Fruit fly (Drosophila melanogaster) whole organism, embryonic: Measurements from ENCODE around the gene Max.

ENCODE experiments used
- Bdp1 ChIP-seq: fragments of 200-800 bp; sonication (Bioruptor generic); optimal IDR thresholded peaks from 3 replicates; lab custom pipeline; 2016; ENCODE audit warnings: missing biosample characterization, missing genetic modification characterization
- CG12071 ChIP-seq: fragments of 200-800 bp; sonication (Bioruptor generic); optimal IDR thresholded peaks from 3 replicates; lab custom pipeline; 2018; ENCODE audit warnings: missing biosample characterization, mild to moderate bottlenecking, missing genetic modification characterization
- CG12155 ChIP-seq: fragments of 200-800 bp; sonication (Bioruptor generic); optimal IDR thresholded peaks from 3 replicates; lab custom pipeline; 2016; ENCODE audit warnings: missing biosample characterization, missing genetic modification characterization
- CG12299 ChIP-seq: fragments of 200-800 bp; sonication (Bioruptor generic); optimal IDR thresholded peaks from 2 replicates; lab custom pipeline; 2018; ENCODE audit warnings: missing biosample characterization, mild to moderate bottlenecking, missing genetic modification characterization
- CG12769 ChIP-seq: fragments of 200-800 bp; sonication (Bioruptor generic); optimal IDR thresholded peaks from 2 replicates; lab custom pipeline; 2019; ENCODE audit warnings: missing biosample characterization, mild to moderate bottlenecking, missing genetic modification characterization, moderate library complexity
- CG14014 ChIP-seq: fragments of 200-800 bp; sonication (Bioruptor generic); IDR thresholded peaks from 2 replicates; pipeline ENCODE4 v1.3.6; 2022; ENCODE audit warnings: missing biosample characterization, missing genetic modification characterization
- CG14050 ChIP-seq: fragments of 200-800 bp; sonication (Bioruptor generic); IDR thresholded peaks from 3 replicates; pipeline ENCODE4 v1.3.6; 2022; ENCODE audit warnings: missing biosample characterization, missing genetic modification characterization
- CG1792 ChIP-seq: fragments of 200-800 bp; sonication (Bioruptor generic); optimal IDR thresholded peaks from 2 replicates; lab custom pipeline; 2016; ENCODE audit warnings: missing biosample characterization, missing genetic modification characterization
- CG30403 ChIP-seq: fragments of 200-800 bp; sonication (Bioruptor generic); optimal IDR thresholded peaks from 3 replicates; lab custom pipeline; 2016; ENCODE audit warnings: missing biosample characterization, missing genetic modification characterization
- CG3163 ChIP-seq: fragments of 200-800 bp; sonication (Bioruptor generic); optimal IDR thresholded peaks from 3 replicates; lab custom pipeline; 2016; ENCODE audit warnings: missing biosample characterization, missing genetic modification characterization
- CG32532 ChIP-seq: fragments of 200-800 bp; sonication (Bioruptor generic); IDR thresholded peaks from 2 replicates; pipeline ENCODE4 v1.3.6; 2022; ENCODE audit warnings: missing biosample characterization, missing genetic modification characterization
- CG3847 ChIP-seq: fragments of 200-800 bp; sonication (Bioruptor generic); IDR thresholded peaks from 2 replicates; pipeline ENCODE4 v1.3.6; 2022; ENCODE audit warnings: missing biosample characterization, missing genetic modification characterization
- CG4360 ChIP-seq: fragments of 200-800 bp; sonication (Bioruptor generic); IDR thresholded peaks from 2 replicates; pipeline ENCODE4 v1.3.6; 2022; ENCODE audit warnings: missing biosample characterization, missing genetic modification characterization
- CG4617 ChIP-seq: fragments of 200-800 bp; sonication (Bioruptor generic); optimal IDR thresholded peaks from 3 replicates; lab custom pipeline; 2016; ENCODE audit warnings: missing biosample characterization, missing genetic modification characterization, borderline replicate concordance
- CG5245 ChIP-seq: fragments of 200-800 bp; sonication (Bioruptor generic); optimal IDR thresholded peaks from 3 replicates; lab custom pipeline; 2016; ENCODE audit warnings: missing biosample characterization, missing genetic modification characterization
- CG6254 ChIP-seq: fragments of 200-800 bp; sonication (Bioruptor generic); optimal IDR thresholded peaks from 3 replicates; lab custom pipeline; 2017; ENCODE audit warnings: mild to moderate bottlenecking, missing biosample characterization, missing genetic modification reagents, missing genetic modification characterization
- CG7271 ChIP-seq: fragments of 200-800 bp; sonication (Bioruptor generic); optimal IDR thresholded peaks from 2 replicates; lab custom pipeline; 2018; ENCODE audit warnings: missing biosample characterization, mild to moderate bottlenecking, missing genetic modification characterization, moderate library complexity
- CG7372 ChIP-seq: fragments of 200-800 bp; sonication (Bioruptor generic); IDR thresholded peaks from 2 replicates; pipeline ENCODE4 v1.3.6; 2022; ENCODE audit warnings: missing biosample characterization, missing genetic modification characterization
- CG7987 ChIP-seq: fragments of 200-800 bp; sonication (Bioruptor generic); optimal IDR thresholded peaks from 2 replicates; lab custom pipeline; 2018; ENCODE audit warnings: missing biosample characterization, mild to moderate bottlenecking, missing genetic modification characterization, moderate library complexity
- CrebB ChIP-seq: fragments of 200-800 bp; sonication (Bioruptor generic); optimal IDR thresholded peaks from 3 replicates; lab custom pipeline; 2018; ENCODE audit warnings: missing biosample characterization, mild to moderate bottlenecking, missing genetic modification characterization
- Dip2 ChIP-seq: fragments of 200-800 bp; sonication (Bioruptor generic); IDR thresholded peaks from 2 replicates; pipeline ENCODE4 v1.3.6; 2022; ENCODE audit warnings: missing biosample characterization, missing genetic modification characterization
- Doc3 ChIP-seq: fragments of 200-800 bp; sonication (Bioruptor generic); IDR thresholded peaks from 3 replicates; pipeline ENCODE4 v1.3.6; 2022; ENCODE audit warnings: missing biosample characterization, missing genetic modification characterization; ENCODE audit not compliant: partially characterized antibody
- E2f1 ChIP-seq: fragments of 200-800 bp; sonication (Bioruptor generic); IDR thresholded peaks from 2 replicates; pipeline ENCODE4 v1.3.6; 2022; ENCODE audit warnings: missing biosample characterization, missing genetic modification characterization
- H2.0 ChIP-seq: fragments of 200-800 bp; sonication (Bioruptor generic); IDR thresholded peaks from 2 replicates; pipeline ENCODE4 v1.3.6; 2022; ENCODE audit warnings: missing biosample characterization, missing genetic modification characterization
- Hmr ChIP-seq: fragments of 200-800 bp; sonication (Bioruptor generic); optimal IDR thresholded peaks from 3 replicates; lab custom pipeline; 2017; ENCODE audit warnings: mild to moderate bottlenecking, missing biosample characterization, missing genetic modification reagents, missing genetic modification characterization
- Hr51 ChIP-seq, 2 experiments: fragments of 200-800 bp; sonication (Bioruptor generic); optimal IDR thresholded peaks; 2 replicates in 1 of 2; 3 replicates in 1 of 2; lab custom pipeline; 2016 to 2018; ENCODE audit warnings: missing biosample characterization in 2 of 2, missing genetic modification characterization in 2 of 2, mild to moderate bottlenecking in 1 of 2, moderate library complexity in 1 of 2
- Hr78 ChIP-seq, 2 experiments: fragments of 200-800 bp in 1 of 2; fragments of >200 bp in 1 of 2; sonication (Bioruptor generic) in 1 of 2; optimal IDR thresholded peaks; 2 replicates each; lab custom pipeline; 2017 to 2019; ENCODE audit warnings: missing biosample characterization in 2 of 2, missing genetic modification characterization in 2 of 2, mild to moderate bottlenecking in 1 of 2, moderate library complexity in 1 of 2
- Opbp ChIP-seq: fragments of 200-800 bp; sonication (Bioruptor generic); IDR thresholded peaks from 3 replicates; pipeline ENCODE4 v1.3.6; 2022; ENCODE audit warnings: missing biosample characterization, missing genetic modification characterization; ENCODE audit not compliant: partially characterized antibody
- Optix ChIP-seq: fragments of 200-800 bp; sonication (Bioruptor generic); IDR thresholded peaks from 3 replicates; pipeline ENCODE4 v1.3.6; 2022; ENCODE audit warnings: missing biosample characterization, missing genetic modification characterization
- Pdp1 ChIP-seq, 2 experiments: fragments of 200-800 bp; sonication (Bioruptor generic); optimal IDR thresholded peaks; 3 replicates each; lab custom pipeline; 2016; ENCODE audit warnings: missing biosample characterization in 2 of 2, missing genetic modification characterization in 2 of 2, mild to moderate bottlenecking in 1 of 2, moderate library complexity in 1 of 2
- Scr ChIP-seq: fragments of 200-800 bp; sonication (Bioruptor generic); IDR thresholded peaks from 2 replicates; pipeline ENCODE4 v1.3.6; 2022; ENCODE audit warnings: missing biosample characterization, missing genetic modification characterization; ENCODE audit not compliant: partially characterized antibody
- Sin3A ChIP-seq: fragments of >200 bp; optimal IDR thresholded peaks from 2 replicates; lab custom pipeline; 2018
- TFAM ChIP-seq: fragments of 200-800 bp; sonication (Bioruptor generic); optimal IDR thresholded peaks from 2 replicates; lab custom pipeline; 2017; ENCODE audit warnings: missing biosample characterization, missing genetic modification characterization, inconsistent platforms
- Xbp1 ChIP-seq: fragments of 200-800 bp; sonication (Bioruptor generic); optimal IDR thresholded peaks from 3 replicates; lab custom pipeline; 2016; ENCODE audit warnings: missing biosample characterization, mild to moderate bottlenecking, missing genetic modification characterization
- ab ChIP-seq: fragments of 200-800 bp; sonication (Bioruptor generic); optimal IDR thresholded peaks from 2 replicates; lab custom pipeline; 2016; ENCODE audit warnings: missing biosample characterization, missing genetic modification characterization
- bbx ChIP-seq: fragments of 200-800 bp; sonication (Bioruptor generic); IDR thresholded peaks from 2 replicates; pipeline ENCODE4 v1.3.6; 2022; ENCODE audit warnings: missing biosample characterization, missing genetic modification characterization; ENCODE audit not compliant: partially characterized antibody
- crc ChIP-seq: fragments of 200-800 bp; sonication (Bioruptor generic); optimal IDR thresholded peaks from 2 replicates; lab custom pipeline; 2016; ENCODE audit warnings: missing biosample characterization, missing genetic modification characterization
- crol ChIP-seq: fragments of 200-800 bp; sonication (Bioruptor generic); IDR thresholded peaks from 2 replicates; pipeline ENCODE4 v1.3.6; 2022; ENCODE audit warnings: missing biosample characterization, missing genetic modification characterization
- en ChIP-seq: fragments of 200-800 bp; sonication (Bioruptor generic); optimal IDR thresholded peaks from 2 replicates; lab custom pipeline; 2016; ENCODE audit warnings: missing biosample characterization, missing genetic modification characterization
- kah ChIP-seq: fragments of 200-800 bp; sonication (Bioruptor generic); optimal IDR thresholded peaks from 2 replicates; lab custom pipeline; 2018; ENCODE audit warnings: missing biosample characterization, mild to moderate bottlenecking, missing genetic modification characterization
- knrl ChIP-seq: fragments of 200-800 bp; sonication (Bioruptor generic); IDR thresholded peaks from 3 replicates; pipeline ENCODE4 v1.3.6; 2022; ENCODE audit warnings: missing biosample characterization, missing genetic modification characterization; ENCODE audit not compliant: partially characterized antibody
- mirr ChIP-seq: fragments of 200-800 bp; sonication (Bioruptor generic); optimal IDR thresholded peaks from 3 replicates; lab custom pipeline; 2018; ENCODE audit warnings: missing biosample characterization, mild to moderate bottlenecking, missing genetic modification characterization
- shn ChIP-seq: fragments of 200-800 bp; sonication (Bioruptor generic); optimal IDR thresholded peaks from 3 replicates; lab custom pipeline; 2016; ENCODE audit warnings: missing biosample characterization, missing genetic modification characterization
- sima ChIP-seq: fragments of 200-800 bp; sonication (Bioruptor generic); optimal IDR thresholded peaks from 2 replicates; lab custom pipeline; 2016; ENCODE audit warnings: missing biosample characterization, missing genetic modification characterization
- slbo ChIP-seq: fragments of 200-800 bp; sonication (Bioruptor generic); IDR thresholded peaks from 2 replicates; pipeline ENCODE4 v1.3.6; 2022; ENCODE audit warnings: missing biosample characterization, missing genetic modification characterization
- sna ChIP-seq: fragments of 200-800 bp; sonication (Bioruptor generic); IDR thresholded peaks from 2 replicates; pipeline ENCODE4 v1.3.6; 2022; ENCODE audit warnings: missing biosample characterization, missing genetic modification characterization; ENCODE audit not compliant: partially characterized antibody
- so ChIP-seq: fragments of 200-800 bp; sonication (Bioruptor generic); IDR thresholded peaks from 3 replicates; pipeline ENCODE4 v1.3.6; 2022; ENCODE audit warnings: missing biosample characterization, missing genetic modification characterization
- stc ChIP-seq: fragments of 200-800 bp; sonication (Bioruptor generic); IDR thresholded peaks from 2 replicates; pipeline ENCODE4 v1.3.6; 2022; ENCODE audit warnings: missing biosample characterization, missing genetic modification characterization
- sug ChIP-seq: fragments of 200-800 bp; optimal IDR thresholded peaks from 2 replicates; lab custom pipeline; 2019; ENCODE audit warnings: missing biosample characterization, mild to moderate bottlenecking, missing genetic modification characterization, moderate library complexity
- vvl ChIP-seq: fragments of 200-800 bp; sonication (Bioruptor generic); IDR thresholded peaks from 2 replicates; pipeline ENCODE4 v1.3.6; 2022; ENCODE audit warnings: missing biosample characterization, missing genetic modification characterization

Gene Max

DNA sequence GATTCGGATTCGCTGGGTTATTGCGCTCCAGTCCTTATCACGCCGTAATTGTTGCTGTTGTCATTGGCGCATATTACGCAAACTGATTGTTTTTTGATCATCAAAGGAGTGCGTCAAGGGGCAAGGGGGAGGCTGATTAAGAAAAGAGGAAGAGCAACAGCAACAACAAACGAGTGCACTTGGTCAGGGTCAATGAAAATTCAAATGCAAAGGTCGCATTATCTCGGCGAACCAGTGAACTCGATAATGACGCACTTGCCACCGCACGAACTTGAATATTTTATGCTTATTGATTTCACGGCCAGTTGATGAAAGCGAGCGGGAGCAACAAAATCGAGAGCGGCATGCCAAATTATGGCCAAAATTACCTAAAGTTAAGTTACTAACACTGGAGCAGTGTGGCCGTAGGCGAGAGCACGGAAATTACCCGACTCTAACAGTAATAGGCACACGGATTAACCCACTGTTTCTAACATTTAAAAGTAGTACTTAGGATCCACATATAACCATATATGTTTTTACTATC is 3.6 kb downstream of the Max start, which contains the start of gene nes (continued):
- TF ChIP-seq H2.0 (GFP tag; lab: Robert Waterston, UW) = no peak
- no peak for TF ChIP-seq CG5245 (GFP tag; lab: Kevin White, UChicago)
- TF ChIP-seq Hr51 (GFP tag; optimal IDR thresholded peaks at IDR 0.05; lab: Kevin White, UChicago) = no peak
- peak; percentile 20 for TF ChIP-seq Hmr
- peak in 1 of 2 experiments; percentile 96 for TF ChIP-seq Pdp1 (GFP tag; optimal IDR thresholded peaks at IDR 0.05; lab: Kevin White, UChicago)
- TF ChIP-seq shn (GFP tag; lab: Kevin White, UChicago) = no peak
- TF ChIP-seq Optix (GFP tag; lab: Robert Waterston, UW) = no peak
- no peak for TF ChIP-seq so (GFP tag; lab: Robert Waterston, UW)
- no peak for TF ChIP-seq Dip2 (GFP tag; lab: Robert Waterston, UW)
- TF ChIP-seq CG4617 (GFP tag; lab: Kevin White, UChicago) = peak; percentile 62
- peak; percentile 74 for TF ChIP-seq CG4360 (GFP tag; lab: Robert Waterston, UW)
- TF ChIP-seq crc (GFP tag; lab: Kevin White, UChicago) = no peak
- TF ChIP-seq CG12071 = no peak
- no peak for TF ChIP-seq CG14014 (GFP tag; lab: Robert Waterston, UW)
- TF ChIP-seq CG14050 (GFP tag; lab: Robert Waterston, UW) = peak; percentile 18; the same call in 1 of the 3 replicates
- TF ChIP-seq E2f1 (GFP tag; lab: Robert Waterston, UW) = no peak
- TF ChIP-seq sug (tag; lab: Kevin White, UChicago) = peak; percentile 33
- TF ChIP-seq CG3847 (GFP tag; lab: Robert Waterston, UW) = peak; percentile 26
- TF ChIP-seq Doc3 (GFP tag; lab: Robert Waterston, UW) = 0 out of 3 replicates have a peak, but pooled peaks have one; percentile 44
- no peak for TF ChIP-seq CG6254 (GFP tag; lab: Kevin White, UChicago)
- TF ChIP-seq CG12299 (tag; lab: Kevin White, UChicago) = peak; percentile 6
- no peak for TF ChIP-seq ab (GFP tag; lab: Kevin White, UChicago)
- TF ChIP-seq Xbp1 (GFP tag; lab: Kevin White, UChicago) = peak; percentile 38
- no peak for TF ChIP-seq CG12155 (GFP tag; lab: Kevin White, UChicago)
- no peak for TF ChIP-seq sima (GFP tag; lab: Kevin White, UChicago)
- TF ChIP-seq slbo (GFP tag; lab: Robert Waterston, UW) = peak; percentile 68
- peak; percentile 49; the same call in 1 of the 2 replicates for TF ChIP-seq CG32532
- TF ChIP-seq knrl (GFP tag; lab: Robert Waterston, UW) = 0 out of 3 replicates have a peak, but pooled peaks have one; percentile 29
- no peak for TF ChIP-seq kah (GFP tag; lab: Kevin White, UChicago)
- peak; percentile 48; the same call in 1 of the 2 replicates for TF ChIP-seq sna (GFP tag; lab: Robert Waterston, UW)
- TF ChIP-seq bbx (GFP tag; lab: Robert Waterston, UW) = peak; percentile 30; the same call in 1 of the 2 replicates
- peak; percentile 6 for TF ChIP-seq mirr (GFP tag; lab: Kevin White, UChicago)
- TF ChIP-seq CG3163 (GFP tag; lab: Kevin White, UChicago) = no peak
- TF ChIP-seq CG7271 (tag; lab: Kevin White, UChicago) = no peak
- TF ChIP-seq CG12769 (tag; lab: Kevin White, UChicago) = peak; percentile 45
- peak; percentile 40 for TF ChIP-seq CG7987 (GFP tag; lab: Kevin White, UChicago)
- TF ChIP-seq vvl = peak; percentile 36
- peak; percentile 18 for TF ChIP-seq Sin3A (lab: Kevin White, UChicago)
- TF ChIP-seq stc (GFP tag; lab: Robert Waterston, UW) = no peak; the same call in 1 of the 2 replicates
- 0 out of 3 replicates have a peak, but pooled peaks have one; percentile 31 for TF ChIP-seq Opbp (GFP tag; lab: Robert Waterston, UW)
- TF ChIP-seq crol (GFP tag; lab: Robert Waterston, UW) = peak; percentile 88
- no peak for TF ChIP-seq CG1792
- TF ChIP-seq Bdp1 (GFP tag; lab: Kevin White, UChicago) = no peak
- TF ChIP-seq CrebB (tag; lab: Kevin White, UChicago) = peak; percentile 14
- no peak for TF ChIP-seq TFAM
- no peak for TF ChIP-seq CG7372 (GFP tag; lab: Robert Waterston, UW)
- TF ChIP-seq CG30403 (GFP tag; lab: Kevin White, UChicago) = no peak
- TF ChIP-seq Hr78 (GFP tag; optimal IDR thresholded peaks at IDR 0.05; lab: Kevin White, UChicago) = peak in 1 of 2 experiments; percentile 80
- peak; percentile 41 for TF ChIP-seq Scr (GFP tag; lab: Robert Waterston, UW)
- no peak for TF ChIP-seq en (GFP tag; lab: Kevin White, UChicago)
